Worm (Caenorhabditis elegans): Measurements from ENCODE around the gene lim-4.

DNA sequence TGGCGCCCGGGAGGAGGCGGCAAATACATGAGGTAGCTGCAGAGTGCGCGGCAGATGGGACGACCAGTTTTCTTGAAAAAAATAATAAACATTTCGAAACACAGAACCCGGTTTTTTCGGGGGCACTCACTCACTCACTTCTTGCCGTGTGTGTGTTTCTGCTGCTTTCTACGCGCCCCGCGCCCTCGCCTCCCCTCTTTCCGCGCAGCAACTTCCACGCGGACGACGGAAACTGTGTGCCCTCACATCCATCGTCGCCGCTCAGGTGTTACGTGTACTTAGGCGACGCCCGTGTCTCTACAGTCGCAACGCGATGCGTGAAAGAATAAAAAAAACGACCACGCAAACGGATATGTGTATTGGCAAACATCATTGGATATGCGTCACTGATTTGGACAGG, 48.9 kb downstream of the lim-4 start:
- TF ChIP-seq pqm-1 (tag; optimal IDR thresholded peaks at IDR 0.05) (no peak), ceh-24 (tag; optimal IDR thresholded peaks at IDR 0.05) (no peak), nhr-11 (tag; optimal IDR thresholded peaks at IDR 0.05) (no peak), ama-1 (optimal IDR thresholded peaks at IDR 0.05) (no peak), sox-4 (tag; optimal IDR thresholded peaks at IDR 0.05) (no peak), pha-4 (tag; optimal IDR thresholded peaks at IDR 0.05) (no peak)
